Fruit fly (Drosophila melanogaster) whole organism, embryonic: Measurements from ENCODE around the gene CG18557.

ENCODE experiments used
- Atf-2 ChIP-seq: fragments of 200-800 bp; sonication (Bioruptor generic); optimal IDR thresholded peaks from 2 replicates; lab custom pipeline; 2016; ENCODE audit warnings: missing biosample characterization, missing genetic modification characterization
- CG10543 ChIP-seq: fragments of 200-800 bp; sonication (Bioruptor generic); optimal IDR thresholded peaks from 3 replicates; lab custom pipeline; 2017; ENCODE audit warnings: missing biosample characterization, mild to moderate bottlenecking, missing genetic modification characterization, moderate library complexity
- CG12219 ChIP-seq: fragments of 200-800 bp; sonication (Bioruptor generic); optimal IDR thresholded peaks from 3 replicates; lab custom pipeline; 2018; ENCODE audit warnings: missing biosample characterization, mild to moderate bottlenecking, missing genetic modification characterization
- CG1233 ChIP-seq: fragments of 200-800 bp; sonication (Bioruptor generic); optimal IDR thresholded peaks from 4 replicates; lab custom pipeline; 2018; ENCODE audit warnings: missing biosample characterization, mild to moderate bottlenecking, missing genetic modification characterization
- CG13894 ChIP-seq: fragments of 200-800 bp; sonication (Bioruptor generic); optimal IDR thresholded peaks from 3 replicates; lab custom pipeline; 2018; ENCODE audit warnings: missing biosample characterization, mild to moderate bottlenecking, missing genetic modification characterization, moderate library complexity
- CG15011 ChIP-seq: fragments of 200-800 bp; sonication (Bioruptor generic); optimal IDR thresholded peaks from 3 replicates; lab custom pipeline; 2018; ENCODE audit warnings: missing biosample characterization, mild to moderate bottlenecking, missing genetic modification characterization
- CG16813 ChIP-seq: fragments of 200-800 bp; sonication (Bioruptor generic); IDR thresholded peaks from 3 replicates; pipeline ENCODE4 v1.3.6; 2022; ENCODE audit warnings: missing biosample characterization, missing genetic modification characterization; ENCODE audit not compliant: partially characterized antibody
- CG17568 ChIP-seq: fragments of 200-800 bp; sonication (Bioruptor generic); optimal IDR thresholded peaks from 2 replicates; lab custom pipeline; 2018; ENCODE audit warnings: missing biosample characterization, mild to moderate bottlenecking, missing genetic modification characterization, moderate library complexity
- CG17612 ChIP-seq: fragments of 200-800 bp; sonication (Bioruptor generic); IDR thresholded peaks from 2 replicates; pipeline ENCODE4 v1.3.6; 2022; ENCODE audit warnings: missing biosample characterization, missing genetic modification characterization
- CG4282 ChIP-seq: fragments of 200-800 bp; sonication (Bioruptor generic); optimal IDR thresholded peaks from 2 replicates; lab custom pipeline; 2016; ENCODE audit warnings: missing biosample characterization, missing genetic modification characterization
- CG4360 ChIP-seq: fragments of 200-800 bp; sonication (Bioruptor generic); IDR thresholded peaks from 2 replicates; pipeline ENCODE4 v1.3.6; 2022; ENCODE audit warnings: missing biosample characterization, missing genetic modification characterization
- CG4854 ChIP-seq: fragments of 200-800 bp; sonication (Bioruptor generic); optimal IDR thresholded peaks from 2 replicates; lab custom pipeline; 2016; ENCODE audit warnings: missing biosample characterization, missing genetic modification characterization, inconsistent platforms
- CG6791 ChIP-seq: fragments of 200-800 bp; sonication (Bioruptor generic); IDR thresholded peaks from 3 replicates; pipeline ENCODE4 v1.3.6; 2022; ENCODE audit warnings: missing biosample characterization, missing genetic modification characterization; ENCODE audit not compliant: partially characterized antibody
- CG8359 ChIP-seq: fragments of 200-800 bp; sonication (Bioruptor generic); optimal IDR thresholded peaks from 2 replicates; lab custom pipeline; 2017; ENCODE audit warnings: missing biosample characterization, mild to moderate bottlenecking, missing genetic modification characterization, borderline replicate concordance
- D19B ChIP-seq: fragments of 200-800 bp; sonication (Bioruptor generic); optimal IDR thresholded peaks from 2 replicates; lab custom pipeline; 2017; ENCODE audit warnings: missing biosample characterization, mild to moderate bottlenecking, missing genetic modification characterization
- E2f2 ChIP-seq: fragments of 200-800 bp; sonication (Bioruptor generic); IDR thresholded peaks from 2 replicates; pipeline ENCODE4 v1.3.6; 2022; ENCODE audit warnings: missing biosample characterization, missing genetic modification characterization
- Elba2 ChIP-seq: fragments of 200-800 bp; sonication (Bioruptor generic); optimal IDR thresholded peaks from 3 replicates; lab custom pipeline; 2016; ENCODE audit warnings: missing biosample characterization, missing genetic modification characterization
- GATAe ChIP-seq: fragments of 200-800 bp; sonication (Bioruptor generic); conservative IDR thresholded peaks from 2 replicates; pipeline ENCODE4 v1.3.6; 2022; ENCODE audit warnings: missing biosample characterization, missing genetic modification characterization
- H15 ChIP-seq: fragments of 200-800 bp; sonication (Bioruptor generic); IDR thresholded peaks from 3 replicates; pipeline ENCODE4 v1.3.6; 2022; ENCODE audit warnings: missing biosample characterization, missing genetic modification characterization
- H2.0 ChIP-seq: fragments of 200-800 bp; sonication (Bioruptor generic); IDR thresholded peaks from 2 replicates; pipeline ENCODE4 v1.3.6; 2022; ENCODE audit warnings: missing biosample characterization, missing genetic modification characterization
- HLH4C ChIP-seq: fragments of 200-800 bp; sonication (Bioruptor generic); IDR thresholded peaks from 3 replicates; pipeline ENCODE4 v1.3.6; 2022; ENCODE audit warnings: missing biosample characterization, missing genetic modification characterization; ENCODE audit not compliant: partially characterized antibody
- Hmr ChIP-seq: fragments of 200-800 bp; sonication (Bioruptor generic); optimal IDR thresholded peaks from 3 replicates; lab custom pipeline; 2017; ENCODE audit warnings: mild to moderate bottlenecking, missing biosample characterization, missing genetic modification reagents, missing genetic modification characterization
- Jarid2 ChIP-seq: fragments of 200-800 bp; sonication (Bioruptor generic); optimal IDR thresholded peaks from 3 replicates; lab custom pipeline; 2017; ENCODE audit warnings: mild to moderate bottlenecking, missing biosample characterization, missing genetic modification reagents, missing genetic modification characterization
- Kr ChIP-seq: fragments of 200-800 bp; sonication (Bioruptor generic); optimal IDR thresholded peaks from 2 replicates; lab custom pipeline; 2017; ENCODE audit warnings: missing biosample characterization, mild to moderate bottlenecking, missing genetic modification characterization
- Max ChIP-seq: fragments of 200-800 bp; sonication (Bioruptor generic); optimal IDR thresholded peaks from 2 replicates; lab custom pipeline; 2016; ENCODE audit warnings: missing biosample characterization, mild to moderate bottlenecking, missing genetic modification characterization
- Nf-YB ChIP-seq: fragments of 200-800 bp; sonication (Bioruptor generic); optimal IDR thresholded peaks from 3 replicates; lab custom pipeline; 2019; ENCODE audit warnings: missing biosample characterization, mild to moderate bottlenecking, missing genetic modification characterization, moderate library complexity
- Sin3A ChIP-seq: fragments of >200 bp; optimal IDR thresholded peaks from 2 replicates; lab custom pipeline; 2018
- Spps ChIP-seq: fragments of 200-800 bp; sonication (Bioruptor generic); optimal IDR thresholded peaks from 2 replicates; lab custom pipeline; 2018; ENCODE audit warnings: missing biosample characterization, mild to moderate bottlenecking, missing genetic modification characterization
- Taf1 ChIP-seq: fragments of 200-800 bp; sonication (Bioruptor generic); IDR thresholded peaks from 2 replicates; pipeline ENCODE4 v1.3.6; 2022; ENCODE audit warnings: missing biosample characterization, missing genetic modification characterization
- Xrp1 ChIP-seq: fragments of 200-800 bp; sonication (Bioruptor generic); IDR thresholded peaks from 2 replicates; pipeline ENCODE4 v1.3.6; 2022; ENCODE audit warnings: missing biosample characterization, missing genetic modification characterization
- ap ChIP-seq: fragments of 200-800 bp; sonication (Bioruptor generic); IDR thresholded peaks from 2 replicates; pipeline ENCODE4 v1.3.6; 2022; ENCODE audit warnings: missing biosample characterization, missing genetic modification characterization
- ato ChIP-seq: fragments of 200-800 bp; sonication (Bioruptor generic); IDR thresholded peaks from 2 replicates; pipeline ENCODE4 v1.3.6; 2022; ENCODE audit warnings: missing biosample characterization, missing genetic modification characterization; ENCODE audit not compliant: partially characterized antibody
- caup ChIP-seq: fragments of 200-800 bp; sonication (Bioruptor generic); optimal IDR thresholded peaks from 3 replicates; lab custom pipeline; 2017; ENCODE audit warnings: missing biosample characterization, mild to moderate bottlenecking, missing genetic modification characterization, moderate library complexity; ENCODE audit not compliant: severe bottlenecking
- dm ChIP-seq: fragments of 200-800 bp; sonication (Bioruptor generic); optimal IDR thresholded peaks from 3 replicates; lab custom pipeline; 2016; ENCODE audit warnings: missing biosample characterization, missing genetic modification characterization
- gcm ChIP-seq: fragments of 200-800 bp; sonication (Bioruptor generic); optimal IDR thresholded peaks from 2 replicates; lab custom pipeline; 2019; ENCODE audit warnings: missing biosample characterization, mild to moderate bottlenecking, missing genetic modification characterization, moderate library complexity
- jing ChIP-seq: fragments of 200-800 bp; sonication (Bioruptor generic); optimal IDR thresholded peaks from 2 replicates; lab custom pipeline; 2018; ENCODE audit warnings: missing biosample characterization, mild to moderate bottlenecking, missing genetic modification characterization
- ken ChIP-seq: fragments of 200-800 bp; sonication (Bioruptor generic); IDR thresholded peaks from 3 replicates; pipeline ENCODE4 v1.3.6; 2022; ENCODE audit warnings: missing biosample characterization, missing genetic modification characterization
- lab ChIP-seq: fragments of 200-800 bp; sonication (Bioruptor generic); optimal IDR thresholded peaks from 3 replicates; lab custom pipeline; 2017; ENCODE audit warnings: missing biosample characterization, missing genetic modification characterization, mild to moderate bottlenecking, moderate library complexity, missing genetic modification reagents
- mam ChIP-seq: fragments of 200-800 bp; sonication (Bioruptor generic); optimal IDR thresholded peaks from 3 replicates; lab custom pipeline; 2016; ENCODE audit warnings: missing biosample characterization, missing genetic modification characterization
- nmo ChIP-seq: fragments of 200-800 bp; sonication (Bioruptor generic); optimal IDR thresholded peaks from 2 replicates; lab custom pipeline; 2018; ENCODE audit warnings: missing biosample characterization, mild to moderate bottlenecking, missing genetic modification characterization, moderate library complexity
- otp ChIP-seq: fragments of 200-800 bp; sonication (Bioruptor generic); IDR thresholded peaks from 3 replicates; pipeline ENCODE4, ENCODE4 v1.3.6; 2022; ENCODE audit warnings: missing biosample characterization, missing genetic modification characterization
- ro ChIP-seq: fragments of 200-800 bp; sonication (Bioruptor generic); IDR thresholded peaks from 2 replicates; pipeline ENCODE4 v1.3.6; 2022; ENCODE audit warnings: missing biosample characterization, missing genetic modification characterization
- sna ChIP-seq: fragments of 200-800 bp; sonication (Bioruptor generic); IDR thresholded peaks from 2 replicates; pipeline ENCODE4 v1.3.6; 2022; ENCODE audit warnings: missing biosample characterization, missing genetic modification characterization; ENCODE audit not compliant: partially characterized antibody
- stc ChIP-seq: fragments of 200-800 bp; sonication (Bioruptor generic); IDR thresholded peaks from 2 replicates; pipeline ENCODE4 v1.3.6; 2022; ENCODE audit warnings: missing biosample characterization, missing genetic modification characterization
- trh ChIP-seq: fragments of 200-800 bp; sonication (Bioruptor generic); optimal IDR thresholded peaks from 2 replicates; lab custom pipeline; 2016; ENCODE audit warnings: missing biosample characterization, missing genetic modification characterization
- unc-4 ChIP-seq: fragments of 200-800 bp; sonication (Bioruptor generic); IDR thresholded peaks from 2 replicates; pipeline ENCODE4 v1.3.6; 2022; ENCODE audit warnings: missing biosample characterization, missing genetic modification characterization; ENCODE audit not compliant: partially characterized antibody
- usp ChIP-seq: fragments of >200 bp; optimal IDR thresholded peaks from 2 replicates; lab custom pipeline; 2017; ENCODE audit warnings: missing biosample characterization, missing genetic modification characterization
- vnd ChIP-seq: fragments of 200-800 bp; sonication (Bioruptor generic); IDR thresholded peaks from 3 replicates; pipeline ENCODE4 v1.3.6; 2022; ENCODE audit warnings: missing biosample characterization, missing genetic modification characterization; ENCODE audit not compliant: partially characterized antibody
- z ChIP-seq: fragments of 200-800 bp; sonication (Bioruptor generic); IDR thresholded peaks from 3 replicates; pipeline ENCODE4 v1.3.6; 2022; ENCODE audit warnings: missing biosample characterization, missing genetic modification characterization
- zen ChIP-seq: fragments of 200-800 bp; sonication (Bioruptor generic); optimal IDR thresholded peaks from 3 replicates; lab custom pipeline; 2018; ENCODE audit warnings: missing biosample characterization, mild to moderate bottlenecking, missing genetic modification characterization, moderate library complexity

Gene CG18557

dm6 chr2L:2808038-2808699 is 37.4 kb downstream of the CG18557 start (continued):
- no peak for TF ChIP-seq D19B (GFP tag; lab: Kevin White, UChicago)
- TF ChIP-seq ato (GFP tag; lab: Robert Waterston, UW) = no peak
- no peak for TF ChIP-seq usp (GFP tag; lab: Kevin White, UChicago)
- no peak for TF ChIP-seq CG12219 (GFP tag; lab: Kevin White, UChicago)
- peak; percentile 55 for TF ChIP-seq jing (GFP tag; lab: Kevin White, UChicago)
- TF ChIP-seq z (GFP tag; lab: Robert Waterston, UW) = no peak
- peak; percentile 75 for TF ChIP-seq lab (GFP tag; lab: Kevin White, UChicago)
- TF ChIP-seq Spps (tag; lab: Kevin White, UChicago) = no peak
- no peak for TF ChIP-seq Taf1 (GFP tag; lab: Robert Waterston, UW)
- no peak for TF ChIP-seq mam
- TF ChIP-seq unc-4 (GFP tag; lab: Robert Waterston, UW) = no peak
- peak; percentile 17 for TF ChIP-seq caup
- no peak for TF ChIP-seq stc (GFP tag; lab: Robert Waterston, UW)
- no peak for TF ChIP-seq Kr (GFP tag; lab: Kevin White, UChicago)
- TF ChIP-seq CG13894 (tag; lab: Kevin White, UChicago) = no peak
- no peak for TF ChIP-seq CG1233 (GFP tag; lab: Kevin White, UChicago)
- no peak for TF ChIP-seq CG15011
- TF ChIP-seq ro = no peak
- no peak for TF ChIP-seq CG4854
- no peak for TF ChIP-seq dm (GFP tag; lab: Kevin White, UChicago)
- no peak for TF ChIP-seq HLH4C (GFP tag; lab: Robert Waterston, UW)
- TF ChIP-seq H15 = no peak
- TF ChIP-seq Atf-2 (GFP tag; lab: Kevin White, UChicago) = no peak
- TF ChIP-seq Xrp1 = no peak
- TF ChIP-seq ken = no peak
- no peak for TF ChIP-seq E2f2
- no peak for TF ChIP-seq zen
- no peak for TF ChIP-seq CG4360 (GFP tag; lab: Robert Waterston, UW)
- TF ChIP-seq CG4282 (GFP tag; lab: Kevin White, UChicago) = no peak
- no peak for TF ChIP-seq trh (GFP tag; lab: Kevin White, UChicago)
- no peak; the same call in 1 of the 2 replicates for TF ChIP-seq GATAe
- TF ChIP-seq otp (GFP tag; lab: Robert Waterston, UW) = no peak
- TF ChIP-seq Elba2 (GFP tag; lab: Kevin White, UChicago) = no peak
- TF ChIP-seq CG17568 (GFP tag; lab: Kevin White, UChicago) = no peak
- no peak for TF ChIP-seq CG17612 (GFP tag; lab: Robert Waterston, UW)
- no peak for TF ChIP-seq Max (GFP tag; lab: Kevin White, UChicago)
- TF ChIP-seq Nf-YB (GFP tag; lab: Kevin White, UChicago) = peak; percentile 44
- TF ChIP-seq nmo (GFP tag; lab: Kevin White, UChicago) = no peak
- TF ChIP-seq Sin3A (lab: Kevin White, UChicago) = no peak
- 0 out of 3 replicates have a peak, but pooled peaks have one; percentile 25 for TF ChIP-seq CG6791 (GFP tag; lab: Robert Waterston, UW)
- no peak for TF ChIP-seq sna
- no peak for TF ChIP-seq CG16813
- TF ChIP-seq CG10543 = peak; percentile 4
- TF ChIP-seq Hmr (GFP tag; lab: Kevin White, UChicago) = no peak
- peak; percentile 56 for TF ChIP-seq Jarid2 (GFP tag; lab: Kevin White, UChicago)
- TF ChIP-seq gcm = no peak
- no peak for TF ChIP-seq CG8359 (GFP tag; lab: Kevin White, UChicago)
- no peak for TF ChIP-seq vnd (GFP tag; lab: Robert Waterston, UW)
- no peak for TF ChIP-seq H2.0 (GFP tag; lab: Robert Waterston, UW)
- TF ChIP-seq ap (GFP tag; lab: Robert Waterston, UW) = no peak
